Worm (Caenorhabditis elegans) whole organism, L1 larva: ENCODE measurements around the gene srh-194.

ENCODE experiments used
- ama-1 ChIP-seq: fragments of 150-350 bp; optimal IDR thresholded peaks from 2 replicates; lab custom pipeline; 2014
- grh-1 ChIP-seq: fragments of 200-800 bp; sonication (Bioruptor generic); IDR thresholded peaks from 2 replicates; pipeline ENCODE4 v1.3.6; 2022; ENCODE audit warnings: missing genetic modification reagents, missing genetic modification characterization, missing compliant biosample characterization
- hpl-2 ChIP-seq: fragments of 150-350 bp; optimal IDR thresholded peaks from 2 replicates; lab custom pipeline; 2014; ENCODE audit warnings: missing biosample characterization, missing genetic modification reagents, missing genetic modification characterization
- lsy-2 ChIP-seq, 2 experiments: fragments of 150-350 bp; optimal IDR thresholded peaks; 2 replicates each; lab custom pipeline; 2014; ENCODE audit warnings: missing biosample characterization in 2 of 2, missing genetic modification characterization in 2 of 2
- mdl-1 ChIP-seq, 2 experiments: fragments of 150-350 bp; optimal IDR thresholded peaks; 2 replicates each; lab custom pipeline; 2014 to 2017; ENCODE audit warnings: missing biosample characterization in 2 of 2, missing genetic modification characterization in 2 of 2, inconsistent platforms in 1 of 2
- rnt-1 ChIP-seq: sonication (generic microtip); optimal IDR thresholded peaks from 2 replicates; lab custom pipeline; 2016; ENCODE audit warnings: mild to moderate bottlenecking, missing genetic modification characterization, moderate library complexity, missing compliant biosample characterization
- unc-62 ChIP-seq: fragments of 150-350 bp; optimal IDR thresholded peaks from 2 replicates; lab custom pipeline; 2014; ENCODE audit warnings: missing biosample characterization, missing genetic modification reagents, missing genetic modification characterization
- vab-15 ChIP-seq: sonication (generic microtip); optimal IDR thresholded peaks from 2 replicates; lab custom pipeline; 2017; ENCODE audit warnings: missing genotype, mild to moderate bottlenecking, missing genetic modification characterization, missing compliant biosample characterization
- ztf-11 ChIP-seq, 2 experiments: sonication (generic microtip); optimal IDR thresholded peaks; 2 replicates each; lab custom pipeline; 2016 to 2017; ENCODE audit warnings: missing genetic modification characterization in 2 of 2, missing biosample characterization in 1 of 2, missing compliant biosample characterization in 1 of 2

DNA sequence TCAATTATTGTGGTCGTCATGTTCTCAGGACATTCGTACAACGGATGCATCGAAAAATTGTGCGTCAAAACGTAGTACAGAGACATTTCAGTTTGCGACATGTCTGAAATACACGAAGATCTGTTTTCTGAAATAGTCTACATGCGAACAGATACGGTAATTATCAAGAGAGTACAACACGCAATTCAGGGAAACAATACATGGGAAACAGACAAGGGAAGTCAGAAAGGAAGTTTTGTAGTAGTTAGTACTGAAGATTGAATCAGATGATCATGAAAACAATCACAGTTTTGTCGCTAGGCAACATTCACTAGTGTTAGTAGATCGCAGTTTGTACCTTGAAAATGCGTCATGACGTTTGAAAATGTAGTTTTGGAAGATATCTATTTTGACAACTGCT, 43.3 kb downstream of the srh-194 start, which contains the start of gene srt-13:
- TF ChIP-seq ztf-11 (tag; optimal IDR thresholded peaks at IDR 0.05; lab: Kevin White, UChicago) (no peak), vab-15 (no peak), grh-1 (GFP tag; lab: Robert Waterston, UW) (no peak), hpl-2 (GFP tag; lab: Kevin White, UChicago) (no peak), rnt-1 (tag; lab: Kevin White, UChicago) (no peak), unc-62 (GFP tag; lab: Kevin White, UChicago) (no peak), mdl-1 (tag; optimal IDR thresholded peaks at IDR 0.05; lab: Kevin White, UChicago) (no peak), lsy-2 (tag; optimal IDR thresholded peaks at IDR 0.05; lab: Kevin White, UChicago) (no peak), ama-1 (lab: Kevin White, UChicago) (no peak)
